Worm (Caenorhabditis elegans): ENCODE data around the gene spp-21.

The spp-21 gene

DNA sequence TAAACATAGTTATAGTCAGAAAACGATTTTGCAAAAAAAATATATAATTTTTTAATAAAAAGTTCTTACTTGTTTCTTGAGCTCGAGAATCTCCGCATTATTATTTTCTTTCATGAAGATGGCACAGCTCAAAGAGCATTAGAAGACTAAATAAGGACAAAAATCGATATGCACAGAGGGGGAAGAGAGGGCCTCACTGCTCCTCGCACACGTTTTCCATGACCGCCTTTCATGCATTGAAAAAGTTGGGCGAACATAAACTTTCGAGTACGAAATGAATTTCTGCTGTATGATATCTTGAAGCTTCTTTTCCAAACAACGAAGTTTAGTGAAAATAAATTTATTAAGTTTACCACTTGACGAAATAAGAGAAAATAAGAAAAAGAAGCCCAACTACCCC is 21.3 kb downstream of the spp-21 start, which contains the start of gene ccdc-149:
Gene ccdc-149, minus strand, starts transcription at position 221 of the 400 bp plus-strand sequence.
- no peak for TF ChIP-seq irx-1 (tag; optimal IDR thresholded peaks at IDR 0.05)
- no peak for TF ChIP-seq nhr-19 (GFP tag; conservative IDR thresholded peaks at IDR 0.05)
- no peak for TF ChIP-seq sox-4 (tag; optimal IDR thresholded peaks at IDR 0.05)
- no peak for TF ChIP-seq nhr-11 (tag; optimal IDR thresholded peaks at IDR 0.05)
- TF ChIP-seq grh-1 (GFP tag; IDR thresholded peaks at IDR 0.05), result no peak
- TF ChIP-seq nhr-90 (tag; optimal IDR thresholded peaks at IDR 0.05; ENCODE audit: poor library complexity), result no peak
- no peak for TF ChIP-seq nhr-28 (tag; optimal IDR thresholded peaks at IDR 0.05)
- no peak for TF ChIP-seq ceh-82 (tag; optimal IDR thresholded peaks at IDR 0.05)
- no peak for TF ChIP-seq pqm-1 (tag; optimal IDR thresholded peaks at IDR 0.05)
- no peak for TF ChIP-seq vab-15 (tag; optimal IDR thresholded peaks at IDR 0.05)
- no peak for TF ChIP-seq unc-86 (tag; optimal IDR thresholded peaks at IDR 0.05)
- no peak for TF ChIP-seq mep-1 (tag; optimal IDR thresholded peaks at IDR 0.05)
- no peak for TF ChIP-seq snpc-4 (tag; optimal IDR thresholded peaks at IDR 0.05)
- no peak for TF ChIP-seq unc-98 (GFP tag; IDR thresholded peaks at IDR 0.05)
- no peak for TF ChIP-seq rnt-1 (tag; optimal IDR thresholded peaks at IDR 0.05)
- TF ChIP-seq nhr-84 (tag; optimal IDR thresholded peaks at IDR 0.05), result no peak
- no peak for TF ChIP-seq sup-37 (GFP tag; optimal IDR thresholded peaks at IDR 0.05)

- peak; percentile 26 for TF ChIP-seq lin-14 (GFP tag; optimal IDR thresholded peaks at IDR 0.05)
- TF ChIP-seq C16A3.4 (tag; optimal IDR thresholded peaks at IDR 0.05), result no peak
- no peak for TF ChIP-seq elt-3 (tag; optimal IDR thresholded peaks at IDR 0.05)
- peak; percentile 27 for TF ChIP-seq jun-1 (tag; optimal IDR thresholded peaks at IDR 0.05)
- TF ChIP-seq ets-5 (GFP tag; IDR thresholded peaks at IDR 0.05), result no peak
- TF ChIP-seq unc-130 (tag; optimal IDR thresholded peaks at IDR 0.05), result no peak
- peak; percentile 11 for TF ChIP-seq nhr-90 (tag; optimal IDR thresholded peaks at IDR 0.05; ENCODE audit: poor library complexity)
- no peak for TF ChIP-seq lir-3 (tag; optimal IDR thresholded peaks at IDR 0.05; ENCODE audit: poor library complexity)
- peak in 1 of 2 experiments; percentile 0 for TF ChIP-seq mdl-1 (tag; optimal IDR thresholded peaks at IDR 0.05)
- peak; percentile 94 for TF ChIP-seq elt-2 (tag; optimal IDR thresholded peaks at IDR 0.05)
- peak in 1 of 2 experiments; percentile 26 for TF ChIP-seq lin-35 (GFP tag; optimal IDR thresholded peaks at IDR 0.05)
- no peak for TF ChIP-seq fkh-10 (GFP tag; optimal IDR thresholded peaks at IDR 0.05)
- no peak for TF ChIP-seq nhr-20 (tag; optimal IDR thresholded peaks at IDR 0.05)
- no peak for TF ChIP-seq F16B12.6 (tag; optimal IDR thresholded peaks at IDR 0.05)
- TF ChIP-seq pqm-1 (tag; optimal IDR thresholded peaks at IDR 0.05), result peak; percentile 36
- no peak for TF ChIP-seq fkh-4 (tag; optimal IDR thresholded peaks at IDR 0.05; ENCODE audit: borderline replicate concordance)
Measured at ce11 chrX:11515381-11515780, 25.5 kb downstream of the spp-21 start.

- no peak for TF ChIP-seq blmp-1 (tag; optimal IDR thresholded peaks at IDR 0.05)
- no peak for TF ChIP-seq egl-13 (tag; optimal IDR thresholded peaks at IDR 0.05)
- no peak for TF ChIP-seq jun-1 (tag; optimal IDR thresholded peaks at IDR 0.05)
- TF ChIP-seq lin-39 (tag; optimal IDR thresholded peaks at IDR 0.05), result no peak
- no peak for TF ChIP-seq sox-4 (tag; optimal IDR thresholded peaks at IDR 0.05)
- TF ChIP-seq fkh-4 (tag; optimal IDR thresholded peaks at IDR 0.05; ENCODE audit: borderline replicate concordance), result no peak
- no peak for TF ChIP-seq ceh-90 (tag; optimal IDR thresholded peaks at IDR 0.05)
- TF ChIP-seq hpl-2 (GFP tag; optimal IDR thresholded peaks at IDR 0.05), result no peak
- TF ChIP-seq C34B4.2 (tag; optimal IDR thresholded peaks at IDR 0.05), result no peak
- no peak for TF ChIP-seq nhr-84 (tag; optimal IDR thresholded peaks at IDR 0.05)
- TF ChIP-seq fkh-10 (GFP tag; optimal IDR thresholded peaks at IDR 0.05), result no peak
- TF ChIP-seq lin-14 (GFP tag; optimal IDR thresholded peaks at IDR 0.05), result no peak
Measured at ce11 chrX:11517433-11517832, 27.5 kb downstream of the spp-21 start.

DNA sequence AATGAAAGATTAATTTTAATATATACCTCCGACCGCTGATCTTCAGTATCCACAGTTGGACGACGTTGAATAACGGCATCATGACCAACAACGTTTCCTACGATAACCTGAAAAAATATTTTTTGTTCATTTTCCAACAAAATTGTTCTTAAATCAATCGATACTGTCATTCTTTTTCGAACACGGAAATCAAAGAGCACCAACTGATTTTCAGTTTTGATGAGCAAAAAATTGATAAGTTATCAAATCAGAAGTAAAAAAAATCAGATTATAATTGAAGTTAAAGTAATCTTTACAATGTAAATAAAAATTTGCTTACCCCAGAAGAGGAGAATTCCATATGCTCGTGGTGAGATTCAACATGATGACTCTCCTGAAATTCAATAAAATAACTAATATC is 28.5 kb downstream of the spp-21 start:
- no peak for TF ChIP-seq elt-2 (tag; optimal IDR thresholded peaks at IDR 0.05)
